Worm (Caenorhabditis elegans) whole organism, early embryonic: ENCODE measurements around the gene ifta-2.

Source experiments
- F13C5.2 ChIP-seq: sonication (generic microtip); optimal IDR thresholded peaks from 2 replicates; lab custom pipeline; 2017; ENCODE audit warnings: mild to moderate bottlenecking, missing genetic modification characterization, inconsistent platforms, missing compliant biosample characterization
- ama-1 ChIP-seq: fragments of 150-350 bp; optimal IDR thresholded peaks from 2 replicates; lab custom pipeline; 2014
- ceh-36 ChIP-seq: sonication (generic microtip); optimal IDR thresholded peaks from 2 replicates; lab custom pipeline; 2016; ENCODE audit warnings: missing genetic modification characterization, inconsistent platforms, missing compliant biosample characterization
- tbx-37 ChIP-seq: fragments of 200-800 bp; sonication (Bioruptor generic); conservative IDR thresholded peaks from 2 replicates; pipeline ENCODE4 v1.3.6; 2022; ENCODE audit warnings: missing genetic modification reagents, missing genetic modification characterization, missing compliant biosample characterization

- TF ChIP-seq ama-1 (lab: Kevin White, UChicago) = no peak
- no peak for TF ChIP-seq F13C5.2 (tag; lab: Kevin White, UChicago)
- TF ChIP-seq tbx-37 = no peak
- TF ChIP-seq ceh-36 (tag; lab: Kevin White, UChicago) = no peak
Observed at ce11 chrIV:17333542-17334281, 31.9 kb upstream of the ifta-2 start, which contains the start of gene C49C3.15.
